Worm (Caenorhabditis elegans) whole organism, mixed stage, embryonic: ENCODE measurements around the gene C04E6.5.

Experiments used
- bed-3 ChIP-seq: fragments of 200-800 bp; sonication (Bioruptor generic); optimal IDR thresholded peaks from 3 replicates; lab custom pipeline; 2018; ENCODE audit warnings: mild to moderate bottlenecking, missing genetic modification characterization, moderate library complexity, missing compliant biosample characterization
- ceh-43 ChIP-seq: fragments of 200-800 bp; sonication (Bioruptor generic); optimal IDR thresholded peaks from 2 replicates; lab custom pipeline; 2018; ENCODE audit warnings: mild to moderate bottlenecking, missing genetic modification characterization, moderate library complexity, missing compliant biosample characterization
- ham-2 ChIP-seq: fragments of 200-800 bp; sonication (Bioruptor generic); optimal IDR thresholded peaks from 2 replicates; lab custom pipeline; 2018; ENCODE audit warnings: mild to moderate bottlenecking, missing genetic modification characterization, missing compliant biosample characterization
- lsy-2 ChIP-seq: fragments of 150-350 bp; optimal IDR thresholded peaks from 2 replicates; lab custom pipeline; 2014; ENCODE audit warnings: missing biosample characterization, missing genetic modification characterization
- snpc-4 ChIP-seq: fragments of 150-350 bp; optimal IDR thresholded peaks from 2 replicates; lab custom pipeline; 2014; ENCODE audit warnings: missing biosample characterization, missing genetic modification characterization
- unc-120 ChIP-seq: sonication (generic microtip); optimal IDR thresholded peaks from 2 replicates; lab custom pipeline; 2017; ENCODE audit warnings: missing genetic modification characterization, missing compliant biosample characterization; ENCODE audit not compliant: poor library complexity, severe bottlenecking

C04E6.5 gene

ce11 chrV:5953086-5953485 lies 51.2 kb downstream of the C04E6.5 start:
- no peak for TF ChIP-seq snpc-4
- no peak for TF ChIP-seq ceh-43 (GFP tag; lab: Kevin White, UChicago)
- no peak for TF ChIP-seq lsy-2 (tag; lab: Kevin White, UChicago)
- TF ChIP-seq unc-120 (tag; lab: Kevin White, UChicago), result no peak
- TF ChIP-seq bed-3 (GFP tag; lab: Kevin White, UChicago), result no peak
- TF ChIP-seq ham-2 (GFP tag; lab: Kevin White, UChicago), result no peak
